Worm (Caenorhabditis elegans): Measurements from ENCODE around the gene T20B12.5.
A peak's percentile ranks its signal among the peaks of the same experiment; 100 is the strongest.

The T20B12.5 gene

DNA sequence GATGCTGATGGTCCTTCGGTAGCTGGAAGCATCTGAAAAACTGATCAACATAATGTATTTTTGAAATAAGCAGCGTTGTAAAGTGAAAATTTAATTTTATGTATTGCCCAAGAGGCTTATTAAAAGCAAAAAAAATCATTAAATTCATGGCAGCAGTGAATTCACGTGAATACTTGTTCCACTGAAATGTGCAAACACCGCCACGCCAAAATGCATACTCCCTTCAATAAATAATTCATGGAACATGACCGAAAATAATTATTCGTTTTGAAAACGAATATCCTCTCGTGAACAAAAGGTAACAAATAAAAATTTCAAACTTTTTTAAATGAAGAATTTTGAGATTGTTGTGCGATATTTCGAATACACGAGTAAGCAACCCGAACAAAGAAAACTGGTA lies 9.6 kb downstream of the T20B12.5 start, which contains the start of gene F08F8.10 (continued):
- TF ChIP-seq tag-97 (GFP tag; IDR thresholded peaks at IDR 0.05) = no peak
- peak; percentile 25 for TF ChIP-seq dve-1 (tag; optimal IDR thresholded peaks at IDR 0.05; ENCODE audit: insufficient read depth)
- TF ChIP-seq F44E2.7 (GFP tag; IDR thresholded peaks at IDR 0.05) = no peak
- no peak for TF ChIP-seq F49E8.2 (tag; optimal IDR thresholded peaks at IDR 0.05; ENCODE audit: borderline replicate concordance)
- TF ChIP-seq ZK546.5 (tag; optimal IDR thresholded peaks at IDR 0.05) = no peak
- TF ChIP-seq hlh-11 (tag; optimal IDR thresholded peaks at IDR 0.05) = peak; percentile 4
- peak in 1 of 2 experiments; percentile 11 for TF ChIP-seq hif-1 (tag; optimal IDR thresholded peaks at IDR 0.05)
- TF ChIP-seq nhr-11 (tag; optimal IDR thresholded peaks at IDR 0.05) = no peak
- TF ChIP-seq nhr-102 (tag; optimal IDR thresholded peaks at IDR 0.05) = no peak
- TF ChIP-seq Y75B8A.6 (GFP tag; IDR thresholded peaks at IDR 0.05) = no peak
- TF ChIP-seq nhr-10 (tag; optimal IDR thresholded peaks at IDR 0.05) = no peak
- peak; percentile 28 for TF ChIP-seq nhr-6 (tag; optimal IDR thresholded peaks at IDR 0.05)
- 0 out of 2 replicates have a peak, but pooled peaks have one; percentile 38 for TF ChIP-seq daf-19 (GFP tag; conservative IDR thresholded peaks at IDR 0.05)
- TF ChIP-seq hlh-30 (tag; optimal IDR thresholded peaks at IDR 0.05; ENCODE audit: insufficient read depth) = peak; percentile 91
- no peak for TF ChIP-seq snpc-4 (tag; optimal IDR thresholded peaks at IDR 0.05)
- TF ChIP-seq lin-38 (GFP tag; IDR thresholded peaks at IDR 0.05) = peak; percentile 56
- no peak for TF ChIP-seq lin-39 (tag; optimal IDR thresholded peaks at IDR 0.05)
- no peak for TF ChIP-seq hmg-1.1 (GFP tag; IDR thresholded peaks at IDR 0.05)
- peak in 1 of 2 experiments; percentile 81 for TF ChIP-seq unc-62 (GFP tag; optimal IDR thresholded peaks at IDR 0.05 in 1 of 2)
- TF ChIP-seq unc-62 (tag; optimal IDR thresholded peaks at IDR 0.05) = no peak
- TF ChIP-seq ceh-44 (GFP tag; IDR thresholded peaks at IDR 0.05) = no peak
- TF ChIP-seq dmd-6 (GFP tag; IDR thresholded peaks at IDR 0.05) = no peak
- TF ChIP-seq ceh-28 (tag; optimal IDR thresholded peaks at IDR 0.05) = no peak
- TF ChIP-seq T20F7.1 (GFP tag; optimal IDR thresholded peaks at IDR 0.05) = peak; percentile 54
- no peak for TF ChIP-seq daf-16 (GFP tag; optimal IDR thresholded peaks at IDR 0.05)
- TF ChIP-seq daf-16 (tag; optimal IDR thresholded peaks at IDR 0.05) = peak; percentile 19

- TF ChIP-seq vab-7 (GFP tag; IDR thresholded peaks at IDR 0.05) (no peak), ctbp-1 (GFP tag; IDR thresholded peaks at IDR 0.05) (no peak; the same call in 1 of the 2 replicates), ceh-62 (tag; optimal IDR thresholded peaks at IDR 0.05) (no peak), snpc-1.2 (GFP tag; IDR thresholded peaks at IDR 0.05) (no peak), aha-1 (tag) (peak; percentile 81), dpl-1 (GFP tag; optimal IDR thresholded peaks at IDR 0.05) (no peak), ztf-7 (tag; optimal IDR thresholded peaks at IDR 0.05) (no peak), egl-27 (tag; optimal IDR thresholded peaks at IDR 0.05) (no peak), ceh-20 (GFP tag; IDR thresholded peaks at IDR 0.05) (no peak), saeg-2 (GFP tag; IDR thresholded peaks at IDR 0.05) (no peak), daf-19 (GFP tag; conservative IDR thresholded peaks at IDR 0.05) (no peak), lin-1 (GFP tag; IDR thresholded peaks at IDR 0.05) (no peak), dve-1 (tag; optimal IDR thresholded peaks at IDR 0.05; ENCODE audit: insufficient read depth) (peak; percentile 35)
Measured at ce11 chrIII:7353871-7354270, 13.0 kb downstream of the T20B12.5 start, which contains the start of gene F08F8.9. F08F8.9 (minus strand) TSS chrIII:7353971.

DNA sequence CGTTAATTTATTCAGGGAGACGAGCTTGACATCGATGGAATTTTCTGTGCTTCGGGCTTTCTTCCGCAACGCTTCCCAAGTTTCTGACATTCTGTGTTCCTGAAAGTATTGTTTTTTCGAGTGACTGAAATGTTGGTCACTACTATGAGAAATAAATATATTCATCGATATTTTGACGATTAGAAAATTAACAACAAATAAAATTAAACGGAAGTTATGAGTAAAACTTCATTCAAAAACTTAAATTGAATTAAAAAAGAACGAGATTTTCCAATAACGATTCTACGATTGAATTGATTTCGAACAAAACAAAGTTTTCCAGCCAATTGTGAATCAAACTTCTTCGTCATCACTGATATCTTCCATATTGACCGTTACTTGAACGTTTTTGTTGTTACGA lies 17.8 kb downstream of the T20B12.5 start, which contains the start of gene gos-28:
Gene gos-28 (minus strand): TSS at position 101 of the 400 bp plus-strand sequence.
- peak; percentile 16 for TF ChIP-seq ama-1 (optimal IDR thresholded peaks at IDR 0.05)
- no peak for TF ChIP-seq Y48G9A.11 (GFP tag; IDR thresholded peaks at IDR 0.05)
